Worm (Caenorhabditis elegans): Measurements from ENCODE around the gene rpl-36.

ce11 chrIII:7229687-7230086, 49.6 kb downstream of the rpl-36 start, which contains the start of gene R151.8:
- TF ChIP-seq flt-1 (GFP tag; IDR thresholded peaks at IDR 0.05) (no peak), ztf-29 (GFP tag; IDR thresholded peaks at IDR 0.05) (no peak), med-1 (GFP tag; optimal IDR thresholded peaks at IDR 0.05; ENCODE audit: insufficient read depth) (no peak), cog-1 (tag; optimal IDR thresholded peaks at IDR 0.05) (no peak), ztf-23 (GFP tag; IDR thresholded peaks at IDR 0.05) (no peak)
